Worm (Caenorhabditis elegans) whole organism, L4 larva: Measurements from ENCODE around the gene pfk-1.1.

ENCODE experiments used
- D1046.2 ChIP-seq: fragments of 200-800 bp; sonication (Bioruptor generic); IDR thresholded peaks from 2 replicates; pipeline ENCODE4 v1.3.6; 2022; ENCODE audit warnings: missing genetic modification characterization, missing compliant biosample characterization
- T26A8.4 ChIP-seq: fragments of 200-800 bp; sonication (Bioruptor generic); IDR thresholded peaks from 2 replicates; pipeline ENCODE4 v1.3.6; 2022; ENCODE audit warnings: missing genetic modification characterization, missing compliant biosample characterization
- Y48G9A.11 ChIP-seq: fragments of 200-800 bp; sonication (Bioruptor generic); IDR thresholded peaks from 2 replicates; pipeline ENCODE4 v1.3.6; 2022; ENCODE audit warnings: missing genetic modification reagents, missing genetic modification characterization, missing compliant biosample characterization
- ZK546.5 ChIP-seq, 2 experiments: sonication (generic microtip); optimal IDR thresholded peaks; 2 replicates each; lab custom pipeline; 2017; ENCODE audit warnings: missing biosample characterization in 2 of 2, missing genetic modification characterization in 2 of 2
- jun-1 ChIP-seq: fragments of 150-350 bp; optimal IDR thresholded peaks from 2 replicates; lab custom pipeline; 2014; ENCODE audit warnings: missing biosample characterization, missing genetic modification reagents, missing genetic modification characterization
- lim-7 ChIP-seq: fragments of 200-800 bp; sonication (Bioruptor generic); IDR thresholded peaks from 2 replicates; pipeline ENCODE4 v1.3.6; 2022; ENCODE audit warnings: missing genetic modification characterization, missing compliant biosample characterization
- lin-13 ChIP-seq: fragments of 150-350 bp; optimal IDR thresholded peaks from 2 replicates; lab custom pipeline; 2014; ENCODE audit warnings: missing biosample characterization, missing genetic modification reagents, missing genetic modification characterization
- lsy-2 ChIP-seq, 2 experiments: fragments of 150-350 bp in 1 of 2; sonication (generic microtip) in 1 of 2; optimal IDR thresholded peaks; 2 replicates each; lab custom pipeline; 2014 to 2017; ENCODE audit warnings: missing biosample characterization in 2 of 2, missing genetic modification characterization in 2 of 2
- madf-5 ChIP-seq, 2 experiments: fragments of 200-800 bp; sonication (Bioruptor generic); IDR thresholded peaks; 2 replicates each; pipeline ENCODE4 v1.3.6; 2022; ENCODE audit warnings: missing compliant biosample characterization in 2 of 2, missing genetic modification characterization in 2 of 2
- nhr-76 ChIP-seq: fragments of 150-350 bp; optimal IDR thresholded peaks from 2 replicates; lab custom pipeline; 2014; ENCODE audit warnings: missing biosample characterization, missing genetic modification characterization
- snpc-4 ChIP-seq: fragments of 150-350 bp; optimal IDR thresholded peaks from 2 replicates; lab custom pipeline; 2014; ENCODE audit warnings: missing biosample characterization, missing genetic modification characterization
- ztf-7 ChIP-seq: fragments of 150-350 bp; optimal IDR thresholded peaks from 2 replicates; lab custom pipeline; 2014; ENCODE audit warnings: missing biosample characterization, missing genetic modification characterization

- TF ChIP-seq T26A8.4 (GFP tag; lab: Robert Waterston, UW), result no peak
- no peak for TF ChIP-seq lin-13 (GFP tag; lab: Kevin White, UChicago)
- TF ChIP-seq D1046.2 (GFP tag; lab: Robert Waterston, UW), result no peak
- no peak for TF ChIP-seq snpc-4
- no peak for TF ChIP-seq ztf-7
- TF ChIP-seq jun-1 (tag; lab: Kevin White, UChicago), result no peak
- no peak for TF ChIP-seq madf-5 (GFP tag; IDR thresholded peaks at IDR 0.05; lab: Robert Waterston, UW)
- no peak for TF ChIP-seq Y48G9A.11
- no peak for TF ChIP-seq ZK546.5 (tag; optimal IDR thresholded peaks at IDR 0.05; lab: Kevin White, UChicago)
- TF ChIP-seq lsy-2 (tag; optimal IDR thresholded peaks at IDR 0.05; lab: Kevin White, UChicago), result no peak
- TF ChIP-seq lim-7 (GFP tag; lab: Robert Waterston, UW), result no peak
- TF ChIP-seq nhr-76 (tag; lab: Kevin White, UChicago), result no peak
These were observed 34.7 kb downstream of the pfk-1.1 start for ce11 chrX:2975421-2975820.
